Worm (Caenorhabditis elegans) whole organism, L4/young adult: ENCODE results near the gene srbc-59.

Source experiments
- W03F9.2 ChIP-seq: fragments of 150-350 bp; optimal IDR thresholded peaks from 2 replicates; lab custom pipeline; 2014; ENCODE audit warnings: missing biosample characterization, missing genetic modification characterization
- him-1 ChIP-seq: sonication (generic microtip); optimal IDR thresholded peaks from 2 replicates; lab custom pipeline; 2016; ENCODE audit warnings: missing genotype, missing genetic modification reagents, missing genetic modification characterization, missing compliant biosample characterization

- no peak for TF ChIP-seq him-1 (tag; lab: Kevin White, UChicago)
- TF ChIP-seq W03F9.2, result no peak
These were observed 4.0 kb downstream of the srbc-59 start, which contains the start of gene srab-16 for ce11 chrV:782432-782831.
